Worm (Caenorhabditis elegans): ENCODE measurements around the gene rpn-12.

Gene rpn-12

ce11 chrII:11675877-11676473 lies 23.1 kb downstream of the rpn-12 start, which contains the start of the genes trr-1 and C47D12.2 (continued):
- TF ChIP-seq D2030.7 (GFP tag; IDR thresholded peaks at IDR 0.05) (peak; percentile 34; the same call in 1 of the 2 replicates), lir-1 (GFP tag; conservative IDR thresholded peaks at IDR 0.05) (no peak), lin-26 (GFP tag; IDR thresholded peaks at IDR 0.05) (no peak), F55B11.4 (tag; optimal IDR thresholded peaks at IDR 0.05; ENCODE audit: borderline replicate concordance, insufficient read depth) (no peak), dpff-1 (tag; optimal IDR thresholded peaks at IDR 0.05) (no peak), let-526 (GFP tag; IDR thresholded peaks at IDR 0.05) (no peak), let-607 (tag; optimal IDR thresholded peaks at IDR 0.05) (no peak), ztf-25 (GFP tag; IDR thresholded peaks at IDR 0.05) (no peak), hlh-12 (tag; optimal IDR thresholded peaks at IDR 0.05) (no peak), tbp1 (GFP tag; optimal IDR thresholded peaks at IDR 0.05) (peak; percentile 35), ceh-100 (GFP tag; IDR thresholded peaks at IDR 0.05) (no peak), atf-7 (tag; optimal IDR thresholded peaks at IDR 0.05) (no peak), aptf-3 (GFP tag; IDR thresholded peaks at IDR 0.05) (no peak), nfya-1 (tag; optimal IDR thresholded peaks at IDR 0.05; ENCODE audit: borderline replicate concordance, insufficient read depth) (no peak), die-1 (tag; optimal IDR thresholded peaks at IDR 0.05) (no peak), pbrm-1 (GFP tag; IDR thresholded peaks at IDR 0.05) (0 out of 2 replicates have a peak, but pooled peaks have one; percentile 51), snpc-1.1 (tag; optimal IDR thresholded peaks at IDR 0.05; ENCODE audit: insufficient read depth) (no peak), xnd-1 (tag; optimal IDR thresholded peaks at IDR 0.05) (peak; percentile 18), ama-1 (optimal IDR thresholded peaks at IDR 0.05) (no peak), ama-1 (GFP tag; optimal IDR thresholded peaks at IDR 0.05) (no peak), egrh-3 (GFP tag; IDR thresholded peaks at IDR 0.05) (no peak), B0035.1 (tag; optimal IDR thresholded peaks at IDR 0.05) (no peak), athp-1 (tag; optimal IDR thresholded peaks at IDR 0.05) (no peak), F23B12.7 (tag; optimal IDR thresholded peaks at IDR 0.05; ENCODE audit: insufficient read depth) (no peak), unc-130 (GFP tag; optimal IDR thresholded peaks at IDR 0.05) (no peak), ceh-79 (tag; optimal IDR thresholded peaks at IDR 0.05) (no peak), lsy-27 (tag; optimal IDR thresholded peaks at IDR 0.05; ENCODE audit: borderline replicate concordance, insufficient read depth) (no peak), dox-1 (GFP tag; IDR thresholded peaks at IDR 0.05) (peak; percentile 82), egl-18 (GFP tag; IDR thresholded peaks at IDR 0.05) (no peak), F22D6.2 (tag; optimal IDR thresholded peaks at IDR 0.05) (no peak), chd-7 (tag; optimal IDR thresholded peaks at IDR 0.05) (no peak), F37B4.10 (GFP tag; IDR thresholded peaks at IDR 0.05) (no peak), bed-1 (GFP tag; IDR thresholded peaks at IDR 0.05) (no peak), hrde-1 (tag; optimal IDR thresholded peaks at IDR 0.05; ENCODE audit: borderline replicate concordance) (no peak), C06A6.2 (GFP tag; conservative IDR thresholded peaks at IDR 0.05) (no peak), zim-3 (tag; optimal IDR thresholded peaks at IDR 0.05) (no peak), attf-5 (GFP tag; optimal IDR thresholded peaks at IDR 0.05) (peak; percentile 84), sea-2 (GFP tag; IDR thresholded peaks at IDR 0.05) (no peak), hmg-1.2 (GFP tag; IDR thresholded peaks at IDR 0.05) (peak; percentile 36; the same call in 1 of the 2 replicates), egl-44 (GFP tag; IDR thresholded peaks at IDR 0.05) (no peak), B0336.3 (GFP tag; IDR thresholded peaks at IDR 0.05) (0 out of 2 replicates have a peak, but pooled peaks have one; percentile 18), lin-54 (GFP tag; optimal IDR thresholded peaks at IDR 0.05) (peak; percentile 83), hlh-26 (GFP tag; conservative IDR thresholded peaks at IDR 0.05) (no peak), aptf-2 (GFP tag; conservative IDR thresholded peaks at IDR 0.05) (no peak), ceh-40 (GFP tag; IDR thresholded peaks at IDR 0.05) (no peak), Y67H2A.10 (GFP tag; conservative IDR thresholded peaks at IDR 0.05) (no peak), ztf-6 (GFP tag; IDR thresholded peaks at IDR 0.05) (no peak), B0019.2 (GFP tag; conservative IDR thresholded peaks at IDR 0.05) (no peak)

Data from whole organism, young adult.